Fruit fly (Drosophila melanogaster) whole organism, embryonic: ENCODE measurements around the gene Nse4.

Source experiments
- ATbp ChIP-seq: fragments of 200-800 bp; sonication (Bioruptor generic); optimal IDR thresholded peaks from 2 replicates; lab custom pipeline; 2017; ENCODE audit warnings: missing biosample characterization, mild to moderate bottlenecking, missing genetic modification characterization, missing genetic modification reagents
- Ada2b ChIP-seq: fragments of 200-800 bp; sonication (Bioruptor generic); IDR thresholded peaks from 2 replicates; pipeline ENCODE4 v1.3.6; 2022; ENCODE audit warnings: missing biosample characterization, missing genetic modification characterization
- Adf1 ChIP-seq: fragments of 200-800 bp; sonication (Bioruptor generic); IDR thresholded peaks from 2 replicates; pipeline ENCODE4 v1.3.6; 2022; ENCODE audit warnings: missing biosample characterization, missing genetic modification characterization
- C15 ChIP-seq: fragments of 200-800 bp; sonication (Bioruptor generic); IDR thresholded peaks from 3 replicates; pipeline ENCODE4 v1.3.6; 2022; ENCODE audit warnings: missing biosample characterization, missing genetic modification characterization
- CG10462 ChIP-seq: fragments of 200-800 bp; sonication (Bioruptor generic); optimal IDR thresholded peaks from 2 replicates; lab custom pipeline; 2016; ENCODE audit warnings: missing biosample characterization, missing genetic modification characterization
- CG12942 ChIP-seq: fragments of 200-800 bp; sonication (Bioruptor generic); optimal IDR thresholded peaks from 3 replicates; lab custom pipeline; 2016; ENCODE audit warnings: missing biosample characterization, missing genetic modification characterization
- CG14860 ChIP-seq: fragments of 200-800 bp; sonication (Bioruptor generic); IDR thresholded peaks from 3 replicates; pipeline ENCODE4 v1.3.6; 2022; ENCODE audit warnings: missing biosample characterization, missing genetic modification characterization; ENCODE audit not compliant: partially characterized antibody
- CG1529 ChIP-seq: fragments of 200-800 bp; sonication (Bioruptor generic); optimal IDR thresholded peaks from 3 replicates; lab custom pipeline; 2018; ENCODE audit warnings: missing biosample characterization, missing genetic modification characterization
- CG1647 ChIP-seq: fragments of 200-800 bp; sonication (Bioruptor generic); optimal IDR thresholded peaks from 3 replicates; lab custom pipeline; 2016; ENCODE audit warnings: missing biosample characterization, missing genetic modification characterization
- CG1832 ChIP-seq: fragments of 200-800 bp; sonication (Bioruptor generic); optimal IDR thresholded peaks from 2 replicates; lab custom pipeline; 2017; ENCODE audit warnings: missing biosample characterization, mild to moderate bottlenecking, missing genetic modification characterization, inconsistent platforms
- CG18619 ChIP-seq: fragments of 200-800 bp; sonication (Bioruptor generic); optimal IDR thresholded peaks from 3 replicates; lab custom pipeline; 2017; ENCODE audit warnings: missing biosample characterization, mild to moderate bottlenecking, missing genetic modification characterization
- CG30020 ChIP-seq: fragments of 200-800 bp; optimal IDR thresholded peaks from 2 replicates; lab custom pipeline; 2019; ENCODE audit warnings: missing biosample characterization, mild to moderate bottlenecking, missing genetic modification characterization, moderate library complexity
- CG31388 ChIP-seq: fragments of 200-800 bp; sonication (Bioruptor generic); optimal IDR thresholded peaks from 2 replicates; lab custom pipeline; 2016; ENCODE audit warnings: missing biosample characterization, missing genetic modification characterization
- CG4404 ChIP-seq: fragments of 200-800 bp; sonication (Bioruptor generic); IDR thresholded peaks from 2 replicates; pipeline ENCODE4 v1.3.6; 2022; ENCODE audit warnings: missing biosample characterization, missing genetic modification characterization
- CG4730 ChIP-seq: fragments of 200-800 bp; sonication (Bioruptor generic); IDR thresholded peaks from 2 replicates; pipeline ENCODE4 v1.3.6; 2022; ENCODE audit warnings: missing biosample characterization, missing genetic modification characterization
- CG5180 ChIP-seq: fragments of 200-800 bp; sonication (Bioruptor generic); optimal IDR thresholded peaks from 3 replicates; lab custom pipeline; 2017; ENCODE audit warnings: missing biosample characterization, missing genetic modification characterization, mild to moderate bottlenecking, moderate library complexity, missing genetic modification reagents
- CG6791 ChIP-seq: fragments of 200-800 bp; sonication (Bioruptor generic); IDR thresholded peaks from 3 replicates; pipeline ENCODE4 v1.3.6; 2022; ENCODE audit warnings: missing biosample characterization, missing genetic modification characterization; ENCODE audit not compliant: partially characterized antibody
- CG9932 ChIP-seq: fragments of 200-800 bp; sonication (Bioruptor generic); IDR thresholded peaks from 2 replicates; pipeline ENCODE4 v1.3.6; 2022; ENCODE audit warnings: missing biosample characterization, missing genetic modification characterization
- Dip2 ChIP-seq: fragments of 200-800 bp; sonication (Bioruptor generic); IDR thresholded peaks from 2 replicates; pipeline ENCODE4 v1.3.6; 2022; ENCODE audit warnings: missing biosample characterization, missing genetic modification characterization
- HLH54F ChIP-seq: fragments of 200-800 bp; sonication (Bioruptor generic); optimal IDR thresholded peaks from 3 replicates; lab custom pipeline; 2016; ENCODE audit warnings: missing biosample characterization, missing genetic modification characterization
- Mes4 ChIP-seq: fragments of 200-800 bp; sonication (Bioruptor generic); optimal IDR thresholded peaks from 2 replicates; lab custom pipeline; 2016; ENCODE audit warnings: missing biosample characterization, missing genetic modification characterization
- Nf-YC ChIP-seq: fragments of 200-800 bp; optimal IDR thresholded peaks from 3 replicates; lab custom pipeline; 2019; ENCODE audit warnings: missing biosample characterization, mild to moderate bottlenecking, missing genetic modification characterization, moderate library complexity
- Oaz ChIP-seq: fragments of 200-800 bp; sonication (Bioruptor generic); IDR thresholded peaks from 2 replicates; pipeline ENCODE4 v1.3.6; 2022; ENCODE audit warnings: missing biosample characterization, missing genetic modification characterization
- Poxn ChIP-seq: fragments of 200-800 bp; sonication (Bioruptor generic); IDR thresholded peaks from 2 replicates; pipeline ENCODE4 v1.3.6; 2022; ENCODE audit warnings: missing biosample characterization, missing genetic modification characterization
- Ssrp ChIP-seq: fragments of 200-800 bp; sonication (Bioruptor generic); optimal IDR thresholded peaks from 2 replicates; lab custom pipeline; 2018; ENCODE audit warnings: missing biosample characterization, mild to moderate bottlenecking, missing genetic modification characterization, moderate library complexity
- Tbp ChIP-seq: fragments of >200 bp; optimal IDR thresholded peaks from 2 replicates; lab custom pipeline; 2018; ENCODE audit warnings: missing biosample characterization, missing genetic modification characterization
- aop ChIP-seq: fragments of 200-800 bp; sonication (Bioruptor generic); IDR thresholded peaks from 2 replicates; pipeline ENCODE4 v1.3.6; 2022; ENCODE audit warnings: missing biosample characterization, missing genetic modification characterization
- ap ChIP-seq: fragments of 200-800 bp; sonication (Bioruptor generic); IDR thresholded peaks from 2 replicates; pipeline ENCODE4 v1.3.6; 2022; ENCODE audit warnings: missing biosample characterization, missing genetic modification characterization
- ase ChIP-seq: fragments of 200-800 bp; sonication (Bioruptor generic); IDR thresholded peaks from 3 replicates; pipeline ENCODE4 v1.3.6; 2022; ENCODE audit warnings: missing biosample characterization, missing genetic modification characterization
- bigmax ChIP-seq: fragments of 200-800 bp; sonication (Bioruptor generic); optimal IDR thresholded peaks from 2 replicates; lab custom pipeline; 2018; ENCODE audit warnings: missing biosample characterization, mild to moderate bottlenecking, missing genetic modification characterization
- cas ChIP-seq: fragments of 200-800 bp; sonication (Bioruptor generic); IDR thresholded peaks from 2 replicates; pipeline ENCODE4 v1.3.6; 2022; ENCODE audit warnings: missing biosample characterization, missing genetic modification characterization
- cg ChIP-seq: fragments of 200-800 bp; sonication (Bioruptor generic); optimal IDR thresholded peaks from 3 replicates; lab custom pipeline; 2019; ENCODE audit warnings: missing biosample characterization, mild to moderate bottlenecking, missing genetic modification characterization, moderate library complexity
- ci ChIP-seq: fragments of 200-800 bp; sonication (Bioruptor generic); IDR thresholded peaks from 3 replicates; pipeline ENCODE4 v1.3.6; 2022; ENCODE audit warnings: missing biosample characterization, missing genetic modification characterization
- dati ChIP-seq: fragments of 200-800 bp; sonication (Bioruptor generic); IDR thresholded peaks from 2 replicates; pipeline ENCODE4 v1.3.6; 2022; ENCODE audit warnings: missing biosample characterization, missing genetic modification characterization
- emc ChIP-seq: fragments of 200-800 bp; sonication (Bioruptor generic); optimal IDR thresholded peaks from 2 replicates; lab custom pipeline; 2016; ENCODE audit warnings: missing biosample characterization, missing genetic modification characterization
- ftz-f1 ChIP-seq: fragments of 200-800 bp; sonication (Bioruptor generic); optimal IDR thresholded peaks from 2 replicates; lab custom pipeline; 2016; ENCODE audit warnings: missing biosample characterization, missing genetic modification characterization
- fu2 ChIP-seq: fragments of 200-800 bp; sonication (Bioruptor generic); optimal IDR thresholded peaks from 2 replicates; lab custom pipeline; 2016; ENCODE audit warnings: missing biosample characterization, missing genetic modification characterization
- h ChIP-seq: fragments of >200 bp; optimal IDR thresholded peaks from 2 replicates; lab custom pipeline; 2017
- jigr1 ChIP-seq: fragments of 200-800 bp; sonication (Bioruptor generic); IDR thresholded peaks from 3 replicates; pipeline ENCODE4 v1.3.6; 2022; ENCODE audit warnings: missing biosample characterization, missing genetic modification characterization
- ken ChIP-seq: fragments of 200-800 bp; sonication (Bioruptor generic); IDR thresholded peaks from 3 replicates; pipeline ENCODE4 v1.3.6; 2022; ENCODE audit warnings: missing biosample characterization, missing genetic modification characterization
- maf-S ChIP-seq: fragments of 200-800 bp; sonication (Bioruptor generic); optimal IDR thresholded peaks from 2 replicates; lab custom pipeline; 2016; ENCODE audit warnings: missing biosample characterization, missing genetic modification characterization
- nau ChIP-seq: fragments of 200-800 bp; sonication (Bioruptor generic); optimal IDR thresholded peaks from 3 replicates; lab custom pipeline; 2017; ENCODE audit warnings: missing biosample characterization, mild to moderate bottlenecking, missing genetic modification characterization, missing genetic modification reagents
- nmo ChIP-seq: fragments of 200-800 bp; sonication (Bioruptor generic); optimal IDR thresholded peaks from 2 replicates; lab custom pipeline; 2018; ENCODE audit warnings: missing biosample characterization, mild to moderate bottlenecking, missing genetic modification characterization, moderate library complexity
- nom ChIP-seq: fragments of 200-800 bp; sonication (Bioruptor generic); optimal IDR thresholded peaks from 2 replicates; lab custom pipeline; 2017; ENCODE audit warnings: missing biosample characterization, missing genetic modification characterization, mild to moderate bottlenecking, moderate library complexity, missing genetic modification reagents
- repo ChIP-seq: fragments of 200-800 bp; sonication (Bioruptor generic); optimal IDR thresholded peaks from 2 replicates; lab custom pipeline; 2016; ENCODE audit warnings: missing biosample characterization, missing genetic modification characterization
- salm ChIP-seq: fragments of 200-800 bp; sonication (Bioruptor generic); optimal IDR thresholded peaks from 2 replicates; lab custom pipeline; 2018; ENCODE audit warnings: missing biosample characterization, mild to moderate bottlenecking, missing genetic modification characterization
- sob ChIP-seq: fragments of 200-800 bp; sonication (Bioruptor generic); IDR thresholded peaks from 2 replicates; pipeline ENCODE4 v1.3.6; 2022; ENCODE audit warnings: missing biosample characterization, missing genetic modification characterization
- sqz ChIP-seq: fragments of 200-800 bp; sonication (Bioruptor generic); optimal IDR thresholded peaks from 3 replicates; lab custom pipeline; 2018; ENCODE audit warnings: missing biosample characterization, mild to moderate bottlenecking, missing genetic modification characterization
- stwl ChIP-seq: fragments of 200-800 bp; sonication (Bioruptor generic); optimal IDR thresholded peaks from 3 replicates; lab custom pipeline; 2018; ENCODE audit warnings: missing biosample characterization, mild to moderate bottlenecking, missing genetic modification characterization, moderate library complexity
- tna ChIP-seq: fragments of 200-800 bp; sonication (Bioruptor generic); IDR thresholded peaks from 2 replicates; pipeline ENCODE4 v1.3.6; 2022; ENCODE audit warnings: missing biosample characterization, missing genetic modification characterization; ENCODE audit not compliant: partially characterized antibody
- tx ChIP-seq: fragments of 200-800 bp; sonication (Bioruptor generic); optimal IDR thresholded peaks from 2 replicates; lab custom pipeline; 2016; ENCODE audit warnings: missing biosample characterization, missing genetic modification characterization
- unpg ChIP-seq: fragments of 200-800 bp; sonication (Bioruptor generic); optimal IDR thresholded peaks from 3 replicates; lab custom pipeline; 2018; ENCODE audit warnings: missing biosample characterization, mild to moderate bottlenecking, missing genetic modification characterization, moderate library complexity
- zfh1 ChIP-seq: fragments of 200-800 bp; sonication (Bioruptor generic); IDR thresholded peaks from 3 replicates; pipeline ENCODE4 v1.3.6; 2022; ENCODE audit warnings: missing biosample characterization, missing genetic modification characterization

The Nse4 gene

dm6 chr2L:10426534-10427048 is 12.6 kb upstream of the Nse4 start, which contains the start of the genes SmB and KdelR (continued):
- peak; percentile 77 for TF ChIP-seq CG6791 (GFP tag; lab: Robert Waterston, UW)
- TF ChIP-seq CG18619 = no peak
- no peak for TF ChIP-seq ken (GFP tag; lab: Robert Waterston, UW)
- TF ChIP-seq CG5180 (GFP tag; lab: Kevin White, UChicago) = no peak
- TF ChIP-seq Dip2 (GFP tag; lab: Robert Waterston, UW) = no peak
- peak; percentile 28; the same call in 1 of the 2 replicates for TF ChIP-seq CG9932
- TF ChIP-seq Nf-YC (tag; lab: Kevin White, UChicago) = peak; percentile 60
- TF ChIP-seq bigmax (GFP tag; lab: Kevin White, UChicago) = no peak
- TF ChIP-seq nau (GFP tag; lab: Kevin White, UChicago) = no peak
- no peak for TF ChIP-seq dati (GFP tag; lab: Robert Waterston, UW)
- peak; percentile 18; the same call in 1 of the 2 replicates for TF ChIP-seq Adf1 (GFP tag; lab: Robert Waterston, UW)
- TF ChIP-seq sqz (GFP tag; lab: Kevin White, UChicago) = peak; percentile 84
- TF ChIP-seq tna = peak; percentile 84
- TF ChIP-seq CG1832 (GFP tag; lab: Kevin White, UChicago) = no peak
- TF ChIP-seq ap (GFP tag; lab: Robert Waterston, UW) = no peak
- TF ChIP-seq ase = no peak
- no peak for TF ChIP-seq CG1647
- peak; percentile 90 for TF ChIP-seq CG14860
- TF ChIP-seq aop (GFP tag; lab: Robert Waterston, UW) = no peak
- no peak for TF ChIP-seq repo
- TF ChIP-seq nom (GFP tag; lab: Kevin White, UChicago) = peak; percentile 4
- no peak for TF ChIP-seq C15 (GFP tag; lab: Robert Waterston, UW)
- no peak for TF ChIP-seq fu2 (GFP tag; lab: Kevin White, UChicago)
- TF ChIP-seq Ada2b (GFP tag; lab: Robert Waterston, UW) = no peak
- TF ChIP-seq HLH54F = no peak
- no peak for TF ChIP-seq CG31388 (GFP tag; lab: Kevin White, UChicago)
- TF ChIP-seq zfh1 (GFP tag; lab: Robert Waterston, UW) = peak; percentile 6; the same call in 1 of the 3 replicates
- no peak for TF ChIP-seq cas (GFP tag; lab: Robert Waterston, UW)
- TF ChIP-seq cg = no peak
- no peak for TF ChIP-seq Tbp
- TF ChIP-seq CG4404 (GFP tag; lab: Robert Waterston, UW) = no peak
- no peak for TF ChIP-seq ATbp (GFP tag; lab: Kevin White, UChicago)
- no peak for TF ChIP-seq maf-S (GFP tag; lab: Kevin White, UChicago)
- no peak for TF ChIP-seq Ssrp (tag; lab: Kevin White, UChicago)
- no peak for TF ChIP-seq CG12942 (GFP tag; lab: Kevin White, UChicago)
- TF ChIP-seq Mes4 (GFP tag; lab: Kevin White, UChicago) = no peak
- no peak for TF ChIP-seq Poxn (GFP tag; lab: Robert Waterston, UW)
- no peak for TF ChIP-seq tx (GFP tag; lab: Kevin White, UChicago)
- TF ChIP-seq salm (tag; lab: Kevin White, UChicago) = no peak
- TF ChIP-seq jigr1 (GFP tag; lab: Robert Waterston, UW) = no peak; the same call in 2 of the 3 replicates
- TF ChIP-seq unpg = no peak
- no peak for TF ChIP-seq h (lab: Kevin White, UChicago)
- TF ChIP-seq CG10462 = no peak
- TF ChIP-seq sob (GFP tag; lab: Robert Waterston, UW) = no peak
- no peak for TF ChIP-seq CG1529
- no peak for TF ChIP-seq ci (GFP tag; lab: Robert Waterston, UW)
- peak; percentile 41 for TF ChIP-seq nmo (GFP tag; lab: Kevin White, UChicago)
- TF ChIP-seq CG30020 (tag; lab: Kevin White, UChicago) = peak; percentile 91
- TF ChIP-seq Oaz (GFP tag; lab: Robert Waterston, UW) = no peak
- TF ChIP-seq ftz-f1 = no peak
- TF ChIP-seq stwl (tag; lab: Kevin White, UChicago) = peak; percentile 91
- no peak for TF ChIP-seq emc (GFP tag; lab: Kevin White, UChicago)
- no peak for TF ChIP-seq CG4730 (GFP tag; lab: Robert Waterston, UW)
